Worm (Caenorhabditis elegans) whole organism, young adult: Measurements from ENCODE around the gene ugt-14.

Source experiments
- B0336.3 ChIP-seq: fragments of 200-800 bp; sonication (Bioruptor generic); IDR thresholded peaks from 2 replicates; pipeline ENCODE4 v1.3.6; 2022; ENCODE audit warnings: missing genetic modification characterization, missing compliant biosample characterization
- F10E7.11 ChIP-seq: sonication (generic microtip); optimal IDR thresholded peaks from 2 replicates; lab custom pipeline; 2017; ENCODE audit warnings: mild to moderate bottlenecking, missing genetic modification characterization, moderate library complexity, missing compliant biosample characterization
- F22D6.2 ChIP-seq: sonication (generic microtip); optimal IDR thresholded peaks from 2 replicates; lab custom pipeline; 2016; ENCODE audit warnings: mild to moderate bottlenecking, missing genetic modification characterization, missing compliant biosample characterization
- K11D2.4 ChIP-seq: fragments of 200-800 bp; sonication (Bioruptor generic); IDR thresholded peaks from 2 replicates; pipeline ENCODE4 v1.3.6; 2022; ENCODE audit warnings: missing genetic modification reagents, missing genetic modification characterization, missing compliant biosample characterization
- T26A5.8 ChIP-seq: sonication (generic microtip); optimal IDR thresholded peaks from 2 replicates; lab custom pipeline; 2016; ENCODE audit warnings: missing genetic modification characterization, missing compliant biosample characterization
- Y79H2A.3 ChIP-seq: fragments of 200-800 bp; sonication (Bioruptor generic); conservative IDR thresholded peaks from 2 replicates; pipeline ENCODE4 v1.3.6; 2022; ENCODE audit warnings: missing genetic modification reagents, missing genetic modification characterization, missing compliant biosample characterization
- Y95B8A.8 ChIP-seq: fragments of 200-800 bp; sonication (Bioruptor generic); IDR thresholded peaks from 2 replicates; pipeline ENCODE4 v1.3.6; 2022; ENCODE audit warnings: missing genetic modification reagents, missing genetic modification characterization, missing compliant biosample characterization
- akir-1 ChIP-seq: fragments of 200-800 bp; sonication (Bioruptor generic); optimal IDR thresholded peaks from 2 replicates; lab custom pipeline; 2018; ENCODE audit warnings: mild to moderate bottlenecking, missing genetic modification characterization, moderate library complexity, missing compliant biosample characterization
- athp-1 ChIP-seq: sonication (generic microtip); optimal IDR thresholded peaks from 2 replicates; lab custom pipeline; 2017; ENCODE audit warnings: mild to moderate bottlenecking, missing genetic modification characterization, missing compliant biosample characterization
- attf-3 ChIP-seq: fragments of 200-800 bp; sonication (Bioruptor generic); conservative IDR thresholded peaks from 2 replicates; pipeline ENCODE4 v1.3.6; 2022; ENCODE audit warnings: missing genetic modification reagents, missing genetic modification characterization, missing compliant biosample characterization
- bed-2 ChIP-seq: fragments of 200-800 bp; sonication (Bioruptor generic); IDR thresholded peaks from 2 replicates; pipeline ENCODE4 v1.3.6; 2022; ENCODE audit warnings: missing genetic modification reagents, missing genetic modification characterization, missing compliant biosample characterization
- ccch-3 ChIP-seq: fragments of 200-800 bp; sonication (Bioruptor generic); optimal IDR thresholded peaks from 2 replicates; lab custom pipeline; 2018; ENCODE audit warnings: mild to moderate bottlenecking, missing genetic modification characterization, missing compliant biosample characterization
- ceh-100 ChIP-seq: fragments of 200-800 bp; sonication (Bioruptor generic); IDR thresholded peaks from 2 replicates; pipeline ENCODE4 v1.3.6; 2022; ENCODE audit warnings: missing genetic modification reagents, missing genetic modification characterization, missing compliant biosample characterization
- ceh-27 ChIP-seq: fragments of 200-800 bp; sonication (Bioruptor generic); optimal IDR thresholded peaks from 2 replicates; lab custom pipeline; 2018; ENCODE audit warnings: mild to moderate bottlenecking, missing genetic modification characterization, moderate library complexity, missing compliant biosample characterization
- ceh-58 ChIP-seq: fragments of 200-800 bp; sonication (Bioruptor generic); IDR thresholded peaks from 2 replicates; pipeline ENCODE4 v1.3.6; 2022; ENCODE audit warnings: missing genetic modification characterization, missing compliant biosample characterization
- chd-7 ChIP-seq: sonication (generic microtip); optimal IDR thresholded peaks from 2 replicates; lab custom pipeline; 2016; ENCODE audit warnings: mild to moderate bottlenecking, missing genetic modification characterization, moderate library complexity, missing compliant biosample characterization
- die-1 ChIP-seq: sonication (generic microtip); optimal IDR thresholded peaks from 2 replicates; lab custom pipeline; 2016; ENCODE audit warnings: missing genotype, mild to moderate bottlenecking, missing genetic modification characterization, missing compliant biosample characterization
- dpff-1 ChIP-seq: sonication (generic microtip); optimal IDR thresholded peaks from 2 replicates; lab custom pipeline; 2017; ENCODE audit warnings: mild to moderate bottlenecking, missing genetic modification characterization, missing compliant biosample characterization
- egl-18 ChIP-seq: fragments of 200-800 bp; sonication (Bioruptor generic); IDR thresholded peaks from 2 replicates; pipeline ENCODE4 v1.3.6; 2022; ENCODE audit warnings: missing genetic modification reagents, missing genetic modification characterization, missing compliant biosample characterization
- ekl-4 ChIP-seq: fragments of 200-800 bp; sonication (Bioruptor generic); IDR thresholded peaks from 2 replicates; pipeline ENCODE4 v1.3.6; 2022; ENCODE audit warnings: missing genetic modification reagents, missing genetic modification characterization, missing compliant biosample characterization
- ets-4 ChIP-seq: fragments of 200-800 bp; sonication (Bioruptor generic); optimal IDR thresholded peaks from 2 replicates; lab custom pipeline; 2018; ENCODE audit warnings: mild to moderate bottlenecking, missing genetic modification characterization, missing compliant biosample characterization
- him-1 ChIP-seq: sonication (generic microtip); optimal IDR thresholded peaks from 2 replicates; lab custom pipeline; 2016; ENCODE audit warnings: missing genotype, missing genetic modification reagents, missing genetic modification characterization, missing compliant biosample characterization
- hlh-26 ChIP-seq: fragments of 200-800 bp; sonication (Bioruptor generic); conservative IDR thresholded peaks from 2 replicates; pipeline ENCODE4 v1.3.6; 2022; ENCODE audit warnings: missing genetic modification reagents, missing genetic modification characterization, missing compliant biosample characterization
- hmg-20 ChIP-seq: fragments of 200-800 bp; sonication (Bioruptor generic); IDR thresholded peaks from 2 replicates; pipeline ENCODE4 v1.3.6; 2022; ENCODE audit warnings: missing genetic modification reagents, missing genetic modification characterization, missing compliant biosample characterization
- hrde-1 ChIP-seq: sonication (generic microtip); optimal IDR thresholded peaks from 2 replicates; lab custom pipeline; 2016; ENCODE audit warnings: missing genetic modification characterization, mild to moderate bottlenecking, missing compliant biosample characterization, moderate library complexity, missing genotype, missing genetic modification reagents, borderline replicate concordance
- lag-1 ChIP-seq: fragments of 200-800 bp; sonication (Bioruptor generic); IDR thresholded peaks from 2 replicates; pipeline ENCODE4 v1.3.6; 2022; ENCODE audit warnings: missing genetic modification reagents, missing genetic modification characterization, missing compliant biosample characterization
- lin-54 ChIP-seq: fragments of 200-800 bp; sonication (Bioruptor generic); optimal IDR thresholded peaks from 2 replicates; lab custom pipeline; 2018; ENCODE audit warnings: mild to moderate bottlenecking, missing genetic modification characterization, missing compliant biosample characterization
- lsl-1 ChIP-seq: fragments of 200-800 bp; sonication (Bioruptor generic); optimal IDR thresholded peaks from 2 replicates; lab custom pipeline; 2018; ENCODE audit warnings: mild to moderate bottlenecking, missing genetic modification characterization, moderate library complexity, missing compliant biosample characterization
- madf-3 ChIP-seq: fragments of 200-800 bp; sonication (Bioruptor generic); IDR thresholded peaks from 2 replicates; pipeline ENCODE4 v1.3.6; 2022; ENCODE audit warnings: missing genetic modification reagents, missing genetic modification characterization, missing compliant biosample characterization
- nhr-179 ChIP-seq: sonication (generic microtip); optimal IDR thresholded peaks from 2 replicates; lab custom pipeline; 2016; ENCODE audit warnings: mild to moderate bottlenecking, missing genetic modification characterization, missing compliant biosample characterization
- nhr-27 ChIP-seq: fragments of 200-800 bp; sonication (Bioruptor generic); optimal IDR thresholded peaks from 2 replicates; lab custom pipeline; 2018; ENCODE audit warnings: mild to moderate bottlenecking, missing genetic modification characterization, moderate library complexity, missing compliant biosample characterization
- nhr-80 ChIP-seq: sonication (generic microtip); optimal IDR thresholded peaks from 2 replicates; lab custom pipeline; 2016; ENCODE audit warnings: missing genetic modification characterization, missing compliant biosample characterization
- nhr-90 ChIP-seq: sonication (generic microtip); optimal IDR thresholded peaks from 2 replicates; lab custom pipeline; 2016; ENCODE audit warnings: missing genotype, mild to moderate bottlenecking, missing genetic modification characterization, missing compliant biosample characterization
- pbrm-1 ChIP-seq: fragments of 200-800 bp; sonication (Bioruptor generic); IDR thresholded peaks from 2 replicates; pipeline ENCODE4 v1.3.6; 2022; ENCODE audit warnings: missing genetic modification reagents, missing genetic modification characterization, missing compliant biosample characterization
- rpc-1 ChIP-seq, 2 experiments: fragments of 150-350 bp in 1 of 2; sonication (generic microtip) in 1 of 2; optimal IDR thresholded peaks; 2 replicates each; lab custom pipeline; 2014 to 2018; ENCODE audit warnings: missing biosample characterization in 1 of 2, missing genetic modification characterization in 1 of 2, missing genetic modification reagents in 1 of 2, missing genotype in 1 of 2
- snpc-1.1 ChIP-seq: sonication (generic microtip); optimal IDR thresholded peaks from 2 replicates; lab custom pipeline; 2017; ENCODE audit warnings: missing genetic modification characterization, mild to moderate bottlenecking, missing compliant biosample characterization, antibody characterized with exemption, moderate library complexity, missing genotype, missing genetic modification reagents; ENCODE audit not compliant: insufficient read depth
- snpc-1.3 ChIP-seq: sonication (generic microtip); optimal IDR thresholded peaks from 2 replicates; lab custom pipeline; 2017; ENCODE audit warnings: missing genetic modification characterization, mild to moderate bottlenecking, missing compliant biosample characterization, antibody characterized with exemption, moderate library complexity, missing genotype, missing genetic modification reagents; ENCODE audit not compliant: insufficient read depth
- tlf-1 ChIP-seq: fragments of 200-800 bp; sonication (Bioruptor generic); optimal IDR thresholded peaks from 2 replicates; lab custom pipeline; 2018; ENCODE audit warnings: mild to moderate bottlenecking, missing genetic modification characterization, missing compliant biosample characterization
- unc-130 ChIP-seq: sonication (generic microtip); optimal IDR thresholded peaks from 2 replicates; lab custom pipeline; 2016; ENCODE audit warnings: missing genetic modification reagents, missing genetic modification characterization, missing compliant biosample characterization
- unc-62 ChIP-seq: fragments of 150-350 bp; optimal IDR thresholded peaks from 2 replicates; lab custom pipeline; 2014; ENCODE audit warnings: missing biosample characterization, missing genetic modification reagents, missing genetic modification characterization
- zfh-2 ChIP-seq: fragments of 200-800 bp; sonication (Bioruptor generic); conservative IDR thresholded peaks from 2 replicates; pipeline ENCODE4 v1.3.6; 2022; ENCODE audit warnings: missing genetic modification reagents, missing genetic modification characterization, missing compliant biosample characterization
- zim-3 ChIP-seq: sonication (generic microtip); optimal IDR thresholded peaks from 2 replicates; lab custom pipeline; 2017; ENCODE audit warnings: mild to moderate bottlenecking, missing genetic modification characterization, moderate library complexity, missing compliant biosample characterization
- ztf-18 ChIP-seq: sonication (generic microtip); optimal IDR thresholded peaks from 2 replicates; lab custom pipeline; 2016; ENCODE audit warnings: missing genotype, mild to moderate bottlenecking, missing genetic modification characterization, missing compliant biosample characterization
- ztf-26 ChIP-seq: sonication (generic microtip); optimal IDR thresholded peaks from 2 replicates; lab custom pipeline; 2017; ENCODE audit warnings: missing genetic modification characterization, missing compliant biosample characterization
- ztf-28 ChIP-seq: fragments of 200-800 bp; sonication (Bioruptor generic); IDR thresholded peaks from 2 replicates; pipeline ENCODE4 v1.3.6; 2022; ENCODE audit warnings: missing genetic modification reagents, missing genetic modification characterization, missing compliant biosample characterization
- ztf-3 ChIP-seq: fragments of 200-800 bp; sonication (Bioruptor generic); optimal IDR thresholded peaks from 2 replicates; lab custom pipeline; 2018; ENCODE audit warnings: mild to moderate bottlenecking, missing genetic modification characterization, missing compliant biosample characterization

Gene ugt-14

ce11 chrV:4889477-4889876 lies 16.6 kb upstream of the ugt-14 start, which contains the start of gene ugt-12:
TSS of gene ugt-12 (minus strand) at chrV:4889629.
- peak; percentile 71 for TF ChIP-seq nhr-80 (tag; lab: Kevin White, UChicago)
- TF ChIP-seq die-1 (tag; lab: Kevin White, UChicago): no peak

ce11 chrV:4889976-4890479 lies 16.0 kb upstream of the ugt-14 start, which contains the start of gene T19H12.2:
TSS of gene T19H12.2 (plus strand) at chrV:4890429.
- no peak for TF ChIP-seq T26A5.8
- peak; percentile 41 for TF ChIP-seq hrde-1
- no peak for TF ChIP-seq akir-1 (GFP tag; lab: Kevin White, UChicago)
- TF ChIP-seq unc-62 (GFP tag; lab: Kevin White, UChicago): no peak
- no peak for TF ChIP-seq ztf-3 (GFP tag; lab: Kevin White, UChicago)
- no peak for TF ChIP-seq F10E7.11 (tag; lab: Kevin White, UChicago)
- TF ChIP-seq Y95B8A.8: peak; percentile 93
- TF ChIP-seq nhr-90: no peak
- peak; percentile 38; the same call in 1 of the 2 replicates for TF ChIP-seq ceh-100
- no peak for TF ChIP-seq ccch-3 (GFP tag; lab: Kevin White, UChicago)
- TF ChIP-seq hlh-26: no peak
- no peak for TF ChIP-seq ceh-27 (GFP tag; lab: Kevin White, UChicago)
- TF ChIP-seq snpc-1.1: peak; percentile 74
- TF ChIP-seq tlf-1: peak; percentile 92
- no peak for TF ChIP-seq rpc-1 (optimal IDR thresholded peaks at IDR 0.05; lab: Kevin White, UChicago)
- peak; percentile 1 for TF ChIP-seq rpc-1 (tag; optimal IDR thresholded peaks at IDR 0.05; lab: Kevin White, UChicago)
- TF ChIP-seq B0336.3: peak; percentile 63; the same call in 1 of the 2 replicates
- TF ChIP-seq hmg-20: no peak
- TF ChIP-seq nhr-179 (tag; lab: Kevin White, UChicago): no peak
- peak; percentile 51 for TF ChIP-seq athp-1
- peak; percentile 83 for TF ChIP-seq unc-130 (GFP tag; lab: Kevin White, UChicago)
- TF ChIP-seq bed-2 (GFP tag; lab: Robert Waterston, UW): 0 out of 2 replicates have a peak, but pooled peaks have one; percentile 11
- no peak for TF ChIP-seq egl-18
- peak; percentile 29 for TF ChIP-seq ztf-18 (tag; lab: Kevin White, UChicago)
- TF ChIP-seq him-1 (tag; lab: Kevin White, UChicago): peak; percentile 80
- peak; percentile 86 for TF ChIP-seq snpc-1.3
- TF ChIP-seq nhr-27 (tag; lab: Kevin White, UChicago): no peak
- TF ChIP-seq zim-3 (tag; lab: Kevin White, UChicago): no peak
- no peak for TF ChIP-seq ets-4 (GFP tag; lab: Kevin White, UChicago)
- TF ChIP-seq Y79H2A.3: peak; percentile 86; the same call in 1 of the 2 replicates
- TF ChIP-seq ceh-58: no peak
- TF ChIP-seq attf-3 (GFP tag; lab: Robert Waterston, UW): peak; percentile 67
- TF ChIP-seq madf-3: peak; percentile 92
- TF ChIP-seq lin-54 (GFP tag; lab: Kevin White, UChicago): peak; percentile 88
- TF ChIP-seq ekl-4 (GFP tag; lab: Robert Waterston, UW): peak; percentile 90
- TF ChIP-seq dpff-1 (tag; lab: Kevin White, UChicago): no peak
- no peak for TF ChIP-seq ztf-26
- TF ChIP-seq ztf-28: peak; percentile 94
- no peak for TF ChIP-seq lag-1 (GFP tag; lab: Robert Waterston, UW)
- TF ChIP-seq K11D2.4 (GFP tag; lab: Robert Waterston, UW): no peak
- TF ChIP-seq pbrm-1 (GFP tag; lab: Robert Waterston, UW): peak; percentile 80
- peak; percentile 99 for TF ChIP-seq lsl-1 (GFP tag; lab: Kevin White, UChicago)
- no peak for TF ChIP-seq chd-7 (tag; lab: Kevin White, UChicago)
- TF ChIP-seq F22D6.2 (tag; lab: Kevin White, UChicago): no peak
- TF ChIP-seq zfh-2 (GFP tag; lab: Robert Waterston, UW): no peak
